Worm (Caenorhabditis elegans) whole organism, L3 larva: ENCODE measurements around the gene F53H4.3.

Source experiments
- R02D3.7 ChIP-seq: fragments of 150-350 bp; optimal IDR thresholded peaks from 2 replicates; lab custom pipeline; 2014; ENCODE audit warnings: missing biosample characterization, missing genetic modification characterization
- ZK546.5 ChIP-seq: sonication (generic microtip); optimal IDR thresholded peaks from 2 replicates; lab custom pipeline; 2017; ENCODE audit warnings: missing biosample characterization, missing genetic modification characterization
- aly-2 ChIP-seq: fragments of 150-350 bp; optimal IDR thresholded peaks from 2 replicates; lab custom pipeline; 2014; ENCODE audit warnings: missing biosample characterization, missing genetic modification characterization
- ama-1 ChIP-seq: fragments of 150-350 bp; optimal IDR thresholded peaks from 2 replicates; lab custom pipeline; 2018
- ceh-82 ChIP-seq: fragments of 150-350 bp; optimal IDR thresholded peaks from 2 replicates; lab custom pipeline; 2014; ENCODE audit warnings: missing biosample characterization, missing genetic modification characterization
- ceh-9 ChIP-seq: sonication (generic microtip); optimal IDR thresholded peaks from 2 replicates; lab custom pipeline; 2018; ENCODE audit warnings: missing biosample characterization, missing genetic modification characterization
- egl-27 ChIP-seq: sonication (generic microtip); optimal IDR thresholded peaks from 4 replicates; lab custom pipeline; 2017; ENCODE audit warnings: missing biosample characterization, missing genetic modification reagents, missing genetic modification characterization
- egl-5 ChIP-seq: fragments of 150-350 bp; optimal IDR thresholded peaks from 2 replicates; lab custom pipeline; 2017; ENCODE audit warnings: missing biosample characterization, missing genetic modification reagents, missing genetic modification characterization, inconsistent platforms
- elt-1 ChIP-seq: fragments of 150-350 bp; optimal IDR thresholded peaks from 2 replicates; lab custom pipeline; 2014; ENCODE audit warnings: missing biosample characterization, missing genetic modification characterization
- elt-2 ChIP-seq: sonication (generic microtip); optimal IDR thresholded peaks from 2 replicates; lab custom pipeline; 2016; ENCODE audit warnings: missing genetic modification reagents, mild to moderate bottlenecking, missing genetic modification characterization, missing compliant biosample characterization
- elt-3 ChIP-seq, 3 experiments: fragments of 150-350 bp in 1 of 3; sonication (generic microtip) in 2 of 3; optimal IDR thresholded peaks; 2 replicates in 2 of 3; 4 replicates in 1 of 3; lab custom pipeline; 2014 to 2017; ENCODE audit warnings: missing biosample characterization in 3 of 3, missing genetic modification characterization in 3 of 3
- fos-1 ChIP-seq: fragments of 150-350 bp; optimal IDR thresholded peaks from 2 replicates; lab custom pipeline; 2014; ENCODE audit warnings: missing biosample characterization, missing genetic modification characterization
- hmg-11 ChIP-seq: sonication (generic microtip); optimal IDR thresholded peaks from 2 replicates; lab custom pipeline; 2016; ENCODE audit warnings: missing genetic modification characterization, missing compliant biosample characterization
- jun-1 ChIP-seq: fragments of 150-350 bp; optimal IDR thresholded peaks from 2 replicates; lab custom pipeline; 2014; ENCODE audit warnings: missing biosample characterization, missing genetic modification reagents, missing genetic modification characterization
- lin-15B ChIP-seq: fragments of 150-350 bp; optimal IDR thresholded peaks from 2 replicates; lab custom pipeline; 2014; ENCODE audit warnings: missing biosample characterization, missing genetic modification characterization
- lin-39 ChIP-seq: fragments of 150-350 bp; optimal IDR thresholded peaks from 2 replicates; lab custom pipeline; 2018; ENCODE audit warnings: missing biosample characterization, missing genetic modification reagents, missing genetic modification characterization
- lsy-12 ChIP-seq: sonication (generic microtip); optimal IDR thresholded peaks from 2 replicates; lab custom pipeline; 2016; ENCODE audit warnings: mild to moderate bottlenecking, missing genetic modification characterization, missing compliant biosample characterization
- mdl-1 ChIP-seq: fragments of 150-350 bp; optimal IDR thresholded peaks from 2 replicates; lab custom pipeline; 2014; ENCODE audit warnings: missing biosample characterization, missing genetic modification characterization
- mml-1 ChIP-seq: fragments of 150-350 bp; sonication (generic microtip); optimal IDR thresholded peaks from 3 replicates; lab custom pipeline; 2014; ENCODE audit warnings: missing biosample characterization, missing genetic modification characterization
- nfya-1 ChIP-seq: sonication (generic microtip); optimal IDR thresholded peaks from 2 replicates; lab custom pipeline; 2017; ENCODE audit warnings: missing genetic modification characterization, mild to moderate bottlenecking, missing compliant biosample characterization, antibody characterized with exemption, moderate library complexity; ENCODE audit not compliant: insufficient read depth
- nhr-11 ChIP-seq: fragments of 150-350 bp; optimal IDR thresholded peaks from 2 replicates; lab custom pipeline; 2014; ENCODE audit warnings: missing biosample characterization, missing genetic modification characterization
- nhr-23 ChIP-seq: fragments of 150-350 bp; optimal IDR thresholded peaks from 2 replicates; lab custom pipeline; 2014; ENCODE audit warnings: missing biosample characterization, missing genetic modification reagents, missing genetic modification characterization
- nhr-43 ChIP-seq: sonication (generic microtip); optimal IDR thresholded peaks from 2 replicates; lab custom pipeline; 2016; ENCODE audit warnings: mild to moderate bottlenecking, missing genetic modification characterization, missing compliant biosample characterization; ENCODE audit not compliant: poor library complexity, severe bottlenecking
- nhr-67 ChIP-seq: fragments of 150-350 bp; optimal IDR thresholded peaks from 2 replicates; lab custom pipeline; 2014; ENCODE audit warnings: missing biosample characterization, missing genetic modification characterization
- nhr-76 ChIP-seq: fragments of 150-350 bp; sonication (generic microtip); optimal IDR thresholded peaks from 5 replicates; lab custom pipeline; 2014; ENCODE audit warnings: missing biosample characterization, missing genetic modification characterization
- nhr-77 ChIP-seq: fragments of 150-350 bp; optimal IDR thresholded peaks from 2 replicates; lab custom pipeline; 2014; ENCODE audit warnings: missing biosample characterization, missing genetic modification characterization
- pha-4 ChIP-seq: fragments of 150-350 bp; optimal IDR thresholded peaks from 2 replicates; lab custom pipeline; 2014; ENCODE audit warnings: missing biosample characterization, missing genetic modification reagents, missing genetic modification characterization
- pqm-1 ChIP-seq: fragments of 150-350 bp; optimal IDR thresholded peaks from 2 replicates; lab custom pipeline; 2017; ENCODE audit warnings: missing biosample characterization, missing genetic modification characterization, inconsistent platforms
- sea-2 ChIP-seq: fragments of 150-350 bp; sonication (generic microtip); optimal IDR thresholded peaks from 4 replicates; lab custom pipeline; 2014; ENCODE audit warnings: missing biosample characterization, missing genetic modification reagents, missing genetic modification characterization
- skn-1 ChIP-seq: fragments of 150-350 bp; optimal IDR thresholded peaks from 2 replicates; lab custom pipeline; 2014; ENCODE audit warnings: missing biosample characterization, missing genetic modification characterization
- snpc-4 ChIP-seq: fragments of 150-350 bp; optimal IDR thresholded peaks from 2 replicates; lab custom pipeline; 2014; ENCODE audit warnings: missing biosample characterization, missing genetic modification characterization
- tbx-2 ChIP-seq: sonication (generic microtip); optimal IDR thresholded peaks from 2 replicates; lab custom pipeline; 2016; ENCODE audit warnings: mild to moderate bottlenecking, missing genetic modification characterization, missing compliant biosample characterization
- unc-39 ChIP-seq: sonication (generic microtip); optimal IDR thresholded peaks from 4 replicates; lab custom pipeline; 2017; ENCODE audit warnings: missing biosample characterization, missing genetic modification characterization
- unc-62 ChIP-seq: fragments of 150-350 bp; sonication (generic microtip); optimal IDR thresholded peaks from 4 replicates; lab custom pipeline; 2014; ENCODE audit warnings: missing biosample characterization, missing genetic modification reagents, missing genetic modification characterization
- zag-1 ChIP-seq: fragments of 150-350 bp; optimal IDR thresholded peaks from 2 replicates; lab custom pipeline; 2014; ENCODE audit warnings: missing biosample characterization, missing genetic modification characterization
- ztf-11 ChIP-seq: fragments of 150-350 bp; optimal IDR thresholded peaks from 2 replicates; lab custom pipeline; 2014; ENCODE audit warnings: missing biosample characterization, missing genetic modification characterization

F53H4.3 gene

DNA sequence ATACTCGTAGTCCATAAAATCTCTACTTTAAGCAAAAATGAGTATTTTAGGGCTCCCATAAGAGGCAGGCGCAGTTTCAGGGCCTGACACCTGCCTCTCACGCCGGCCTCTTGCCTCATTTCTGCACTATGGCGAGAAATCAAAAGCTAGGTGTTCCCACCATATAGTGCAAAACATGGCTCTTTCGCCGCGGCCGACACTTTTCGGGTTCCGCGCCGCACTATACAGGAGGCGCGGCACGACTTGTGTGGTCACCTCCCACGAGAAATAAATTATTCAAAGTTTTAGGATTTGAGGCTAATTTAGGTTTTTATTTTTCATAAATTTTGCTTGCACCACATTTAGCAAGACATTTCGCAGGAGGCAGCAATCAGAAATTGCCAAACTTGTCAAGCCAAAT is 5.1 kb upstream of the F53H4.3 start:
- TF ChIP-seq ceh-82 (tag; lab: Kevin White, UChicago), result no peak
- peak; percentile 30 for TF ChIP-seq snpc-4 (tag; lab: Kevin White, UChicago)

ce11 chrX:15887989-15888388 is 594 bp upstream of the F53H4.3 start:
- TF ChIP-seq elt-1 (tag; lab: Kevin White, UChicago) (no peak), pqm-1 (tag; lab: Kevin White, UChicago) (no peak), unc-39 (tag; lab: Kevin White, UChicago) (no peak), elt-3 (tag; optimal IDR thresholded peaks at IDR 0.05; lab: Kevin White, UChicago) (no peak), nhr-23 (no peak), lin-15B (no peak), ZK546.5 (tag; lab: Kevin White, UChicago) (no peak), mdl-1 (tag; lab: Kevin White, UChicago) (no peak), nhr-11 (tag; lab: Kevin White, UChicago) (no peak), nhr-77 (tag; lab: Kevin White, UChicago) (no peak), ama-1 (lab: Kevin White, UChicago) (no peak), R02D3.7 (tag; lab: Kevin White, UChicago) (no peak), nhr-67 (tag; lab: Kevin White, UChicago) (no peak), sea-2 (GFP tag; lab: Kevin White, UChicago) (no peak), nhr-43 (tag; lab: Kevin White, UChicago) (no peak), nhr-76 (tag; lab: Kevin White, UChicago) (no peak), jun-1 (no peak), ceh-82 (tag; lab: Kevin White, UChicago) (no peak), hmg-11 (tag; lab: Kevin White, UChicago) (no peak), nfya-1 (tag; lab: Kevin White, UChicago) (no peak)
- TF ChIP-seq, all 47 proteins: peak for 0

ce11 chrX:15884478-15884877 is 2.9 kb downstream of the F53H4.3 start:
- TF ChIP-seq ZK546.5 (tag; lab: Kevin White, UChicago), result no peak
- no peak for TF ChIP-seq nhr-43 (tag; lab: Kevin White, UChicago)
- TF ChIP-seq mml-1 (tag; lab: Kevin White, UChicago), result no peak
- TF ChIP-seq unc-39 (tag; lab: Kevin White, UChicago), result no peak
- no peak for TF ChIP-seq nfya-1 (tag; lab: Kevin White, UChicago)
- TF ChIP-seq egl-5, result no peak
- no peak for TF ChIP-seq snpc-4 (tag; lab: Kevin White, UChicago)

- TF ChIP-seq tbx-2 (tag; lab: Kevin White, UChicago), result no peak
- TF ChIP-seq nhr-43 (tag; lab: Kevin White, UChicago), result no peak
- TF ChIP-seq lsy-12 (tag; lab: Kevin White, UChicago), result peak; percentile 49
These were observed 6.4 kb downstream of the F53H4.3 start for ce11 chrX:15881027-15881426.

ce11 chrX:15878785-15879184 is 8.6 kb downstream of the F53H4.3 start, which contains the start of gene gmeb-2:
Gene gmeb-2, plus strand, starts transcription at chrX:15879085.
- TF ChIP-seq snpc-4 (tag; lab: Kevin White, UChicago), result no peak
- TF ChIP-seq lsy-12 (tag; lab: Kevin White, UChicago), result peak; percentile 17
- no peak for TF ChIP-seq ceh-82 (tag; lab: Kevin White, UChicago)
- no peak for TF ChIP-seq egl-5
- TF ChIP-seq lin-39, result no peak
- peak; percentile 4 for TF ChIP-seq pha-4 (tag; lab: Kevin White, UChicago)
- no peak for TF ChIP-seq zag-1 (tag; lab: Kevin White, UChicago)
- no peak for TF ChIP-seq elt-2
- no peak for TF ChIP-seq fos-1
- no peak for TF ChIP-seq egl-27 (tag; lab: Kevin White, UChicago)
- no peak for TF ChIP-seq aly-2 (tag; lab: Kevin White, UChicago)

DNA sequence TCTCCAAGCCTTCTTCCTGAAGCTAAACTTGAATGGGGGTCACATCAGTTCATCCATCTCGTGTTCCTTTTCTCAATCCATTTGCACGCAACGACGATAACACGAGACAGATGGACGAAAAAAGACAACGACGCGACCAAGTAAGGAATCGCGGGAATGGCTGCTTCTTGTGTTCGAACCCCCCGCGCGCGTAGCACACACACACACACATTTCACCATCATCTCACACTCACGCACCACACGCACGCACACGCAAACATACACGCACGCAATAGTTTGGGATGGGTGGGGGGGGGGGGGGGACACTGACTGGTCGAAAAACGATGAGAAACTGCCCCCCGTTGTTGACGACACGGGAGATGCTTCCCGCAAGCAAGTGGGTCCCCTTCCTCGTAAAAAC is 10.5 kb downstream of the F53H4.3 start:
- TF ChIP-seq skn-1, result no peak
- no peak for TF ChIP-seq elt-1 (tag; lab: Kevin White, UChicago)
- TF ChIP-seq elt-2, result no peak
- TF ChIP-seq sea-2 (GFP tag; lab: Kevin White, UChicago), result no peak
- TF ChIP-seq lsy-12 (tag; lab: Kevin White, UChicago), result peak; percentile 41
- TF ChIP-seq aly-2 (tag; lab: Kevin White, UChicago), result no peak
- TF ChIP-seq zag-1 (tag; lab: Kevin White, UChicago), result no peak
- no peak for TF ChIP-seq ztf-11 (tag; lab: Kevin White, UChicago)
- peak; percentile 53 for TF ChIP-seq lin-39
- TF ChIP-seq nhr-11 (tag; lab: Kevin White, UChicago), result no peak
- TF ChIP-seq mml-1 (tag; lab: Kevin White, UChicago), result no peak
- no peak for TF ChIP-seq pqm-1 (tag; lab: Kevin White, UChicago)
- no peak for TF ChIP-seq unc-62 (GFP tag; lab: Kevin White, UChicago)
- TF ChIP-seq R02D3.7 (tag; lab: Kevin White, UChicago), result no peak
- no peak for TF ChIP-seq ceh-9
- TF ChIP-seq ama-1 (lab: Kevin White, UChicago), result no peak
- no peak for TF ChIP-seq nhr-76 (tag; lab: Kevin White, UChicago)
- peak; percentile 5 for TF ChIP-seq hmg-11 (tag; lab: Kevin White, UChicago)
- no peak for TF ChIP-seq tbx-2 (tag; lab: Kevin White, UChicago)
